Fruit fly (Drosophila melanogaster): Measurements from ENCODE around the gene CG17075.

DNA sequence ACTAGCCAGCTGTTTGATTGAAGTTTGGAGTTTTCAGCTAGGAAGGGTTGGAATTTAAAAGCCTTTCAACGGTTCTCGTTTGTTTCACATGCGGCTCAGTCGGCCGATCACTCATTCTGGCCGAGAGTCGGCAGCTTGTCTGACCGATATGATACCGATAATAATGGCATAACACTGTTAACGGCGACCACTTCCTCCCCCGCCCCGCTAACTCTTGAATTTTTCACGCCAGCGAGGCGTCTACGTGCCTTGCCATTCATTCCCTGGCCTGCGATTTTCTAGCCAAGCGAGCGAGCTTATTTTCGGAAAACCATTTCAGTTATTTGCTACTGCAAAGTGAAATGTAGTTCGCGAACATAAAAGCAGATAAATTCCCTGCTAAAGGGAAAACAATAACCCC lies 32.7 kb upstream of the CG17075 start:
- TF ChIP-seq Sox14 (GFP tag; optimal IDR thresholded peaks at IDR 0.05), result no peak
- TF ChIP-seq Blimp-1 (GFP tag; optimal IDR thresholded peaks at IDR 0.05), result no peak
- no peak for TF ChIP-seq salr (GFP tag; optimal IDR thresholded peaks at IDR 0.05)
- TF ChIP-seq CG6808 (GFP tag; optimal IDR thresholded peaks at IDR 0.05), result no peak
- no peak for TF ChIP-seq ss (GFP tag; optimal IDR thresholded peaks at IDR 0.05)
- no peak for TF ChIP-seq acj6 (GFP tag; optimal IDR thresholded peaks at IDR 0.05)
- no peak for TF ChIP-seq CG15336 (GFP tag; IDR thresholded peaks at IDR 0.05)
- no peak for TF ChIP-seq CG6163 (GFP tag; IDR thresholded peaks at IDR 0.05)
- TF ChIP-seq Ets21C (GFP tag; optimal IDR thresholded peaks at IDR 0.05), result no peak
- no peak for TF ChIP-seq net (GFP tag; optimal IDR thresholded peaks at IDR 0.05)
